Fruit fly (Drosophila melanogaster) whole organism, embryonic: Measurements from ENCODE around the gene Shc.

ENCODE experiments used
- Abd-B ChIP-seq: fragments of 200-800 bp; sonication (Bioruptor generic); optimal IDR thresholded peaks from 2 replicates; lab custom pipeline; 2018; ENCODE audit warnings: missing biosample characterization, mild to moderate bottlenecking, missing genetic modification characterization, moderate library complexity
- Aef1 ChIP-seq: fragments of 200-800 bp; sonication (Bioruptor generic); IDR thresholded peaks from 3 replicates; pipeline ENCODE4 v1.3.6; 2022; ENCODE audit warnings: missing biosample characterization, missing genetic modification characterization
- BEAF-32 ChIP-seq: fragments of 200-800 bp; sonication (Bioruptor generic); optimal IDR thresholded peaks from 3 replicates; lab custom pipeline; 2017; ENCODE audit warnings: missing biosample characterization, missing genetic modification characterization, mild to moderate bottlenecking, moderate library complexity, missing genetic modification reagents
- CG10979 ChIP-seq: fragments of 200-800 bp; sonication (Bioruptor generic); optimal IDR thresholded peaks from 2 replicates; lab custom pipeline; 2018; ENCODE audit warnings: missing biosample characterization, mild to moderate bottlenecking, missing genetic modification characterization, moderate library complexity
- CG11247 ChIP-seq: fragments of 200-800 bp; sonication (Bioruptor generic); IDR thresholded peaks from 2 replicates; pipeline ENCODE4 v1.3.6; 2022; ENCODE audit warnings: missing biosample characterization, missing genetic modification characterization
- CG11504 ChIP-seq: fragments of 200-800 bp; sonication (Bioruptor generic); optimal IDR thresholded peaks from 3 replicates; lab custom pipeline; 2019; ENCODE audit warnings: missing biosample characterization, mild to moderate bottlenecking, missing genetic modification characterization, moderate library complexity
- CG12299 ChIP-seq: fragments of 200-800 bp; sonication (Bioruptor generic); optimal IDR thresholded peaks from 2 replicates; lab custom pipeline; 2018; ENCODE audit warnings: missing biosample characterization, mild to moderate bottlenecking, missing genetic modification characterization
- CG13123 ChIP-seq: fragments of 200-800 bp; sonication (Bioruptor generic); optimal IDR thresholded peaks from 2 replicates; lab custom pipeline; 2016; ENCODE audit warnings: missing biosample characterization, missing genetic modification characterization
- CG15073 ChIP-seq: fragments of 200-800 bp; sonication (Bioruptor generic); optimal IDR thresholded peaks from 2 replicates; lab custom pipeline; 2016; ENCODE audit warnings: missing biosample characterization, missing genetic modification characterization
- CG1529 ChIP-seq: fragments of 200-800 bp; sonication (Bioruptor generic); optimal IDR thresholded peaks from 3 replicates; lab custom pipeline; 2018; ENCODE audit warnings: missing biosample characterization, missing genetic modification characterization
- CG2199 ChIP-seq: fragments of 200-800 bp; sonication (Bioruptor generic); IDR thresholded peaks from 3 replicates; pipeline ENCODE4 v1.3.6; 2022; ENCODE audit warnings: missing biosample characterization, missing genetic modification characterization
- CG2875 ChIP-seq: fragments of 200-800 bp; sonication (Bioruptor generic); optimal IDR thresholded peaks from 2 replicates; lab custom pipeline; 2017; ENCODE audit warnings: missing biosample characterization, mild to moderate bottlenecking, missing genetic modification characterization, missing genetic modification reagents
- CG2889 ChIP-seq: fragments of 200-800 bp; sonication (Bioruptor generic); IDR thresholded peaks from 3 replicates; pipeline ENCODE4 v1.3.6; 2022; ENCODE audit warnings: missing biosample characterization, missing genetic modification characterization
- CG32772 ChIP-seq: fragments of 200-800 bp; sonication (Bioruptor generic); IDR thresholded peaks from 2 replicates; pipeline ENCODE4 v1.3.6; 2022; ENCODE audit warnings: missing biosample characterization, missing genetic modification characterization
- CG5245 ChIP-seq: fragments of 200-800 bp; sonication (Bioruptor generic); optimal IDR thresholded peaks from 3 replicates; lab custom pipeline; 2016; ENCODE audit warnings: missing biosample characterization, missing genetic modification characterization
- CG6254 ChIP-seq: fragments of 200-800 bp; sonication (Bioruptor generic); optimal IDR thresholded peaks from 3 replicates; lab custom pipeline; 2017; ENCODE audit warnings: mild to moderate bottlenecking, missing biosample characterization, missing genetic modification reagents, missing genetic modification characterization
- CG6791 ChIP-seq: fragments of 200-800 bp; sonication (Bioruptor generic); IDR thresholded peaks from 3 replicates; pipeline ENCODE4 v1.3.6; 2022; ENCODE audit warnings: missing biosample characterization, missing genetic modification characterization; ENCODE audit not compliant: partially characterized antibody
- Camta ChIP-seq: fragments of 200-800 bp; sonication (Bioruptor generic); optimal IDR thresholded peaks from 2 replicates; lab custom pipeline; 2016; ENCODE audit warnings: missing biosample characterization, missing genetic modification characterization
- Chrac-16 ChIP-seq: fragments of 200-800 bp; sonication (Bioruptor generic); optimal IDR thresholded peaks from 3 replicates; lab custom pipeline; 2016; ENCODE audit warnings: missing biosample characterization, missing genetic modification characterization
- CkIIα-i1 ChIP-seq: fragments of 200-800 bp; sonication (Bioruptor generic); IDR thresholded peaks from 2 replicates; pipeline ENCODE4 v1.3.6; 2022; ENCODE audit warnings: missing biosample characterization, missing genetic modification characterization
- D19A ChIP-seq: fragments of 200-800 bp; optimal IDR thresholded peaks from 3 replicates; lab custom pipeline; 2019; ENCODE audit warnings: missing biosample characterization, mild to moderate bottlenecking, missing genetic modification characterization, moderate library complexity
- D19B ChIP-seq: fragments of 200-800 bp; sonication (Bioruptor generic); optimal IDR thresholded peaks from 2 replicates; lab custom pipeline; 2017; ENCODE audit warnings: missing biosample characterization, mild to moderate bottlenecking, missing genetic modification characterization
- Dad ChIP-seq: fragments of 200-800 bp; sonication (Bioruptor generic); optimal IDR thresholded peaks from 3 replicates; lab custom pipeline; 2016; ENCODE audit warnings: missing biosample characterization, missing genetic modification characterization
- Drgx ChIP-seq: fragments of 200-800 bp; sonication (Bioruptor generic); IDR thresholded peaks from 2 replicates; pipeline ENCODE4 v1.3.6; 2022; ENCODE audit warnings: missing biosample characterization, missing genetic modification characterization
- Fer3 ChIP-seq: fragments of 200-800 bp; sonication (Bioruptor generic); optimal IDR thresholded peaks from 2 replicates; lab custom pipeline; 2018; ENCODE audit warnings: missing biosample characterization, mild to moderate bottlenecking, missing genetic modification characterization, moderate library complexity
- H15 ChIP-seq: fragments of 200-800 bp; sonication (Bioruptor generic); IDR thresholded peaks from 3 replicates; pipeline ENCODE4 v1.3.6; 2022; ENCODE audit warnings: missing biosample characterization, missing genetic modification characterization
- Jarid2 ChIP-seq: fragments of 200-800 bp; sonication (Bioruptor generic); optimal IDR thresholded peaks from 3 replicates; lab custom pipeline; 2017; ENCODE audit warnings: mild to moderate bottlenecking, missing biosample characterization, missing genetic modification reagents, missing genetic modification characterization
- Kr ChIP-seq: fragments of 200-800 bp; sonication (Bioruptor generic); optimal IDR thresholded peaks from 2 replicates; lab custom pipeline; 2017; ENCODE audit warnings: missing biosample characterization, mild to moderate bottlenecking, missing genetic modification characterization
- Mad ChIP-seq: fragments of 200-800 bp; sonication (Bioruptor generic); optimal IDR thresholded peaks from 2 replicates; lab custom pipeline; 2016; ENCODE audit warnings: missing biosample characterization, missing genetic modification characterization
- Nf-YC ChIP-seq: fragments of 200-800 bp; optimal IDR thresholded peaks from 3 replicates; lab custom pipeline; 2019; ENCODE audit warnings: missing biosample characterization, mild to moderate bottlenecking, missing genetic modification characterization, moderate library complexity
- Oaz ChIP-seq: fragments of 200-800 bp; sonication (Bioruptor generic); IDR thresholded peaks from 2 replicates; pipeline ENCODE4 v1.3.6; 2022; ENCODE audit warnings: missing biosample characterization, missing genetic modification characterization
- Sry-β ChIP-seq: fragments of 200-800 bp; sonication (Bioruptor generic); optimal IDR thresholded peaks from 2 replicates; lab custom pipeline; 2018; ENCODE audit warnings: missing biosample characterization, mild to moderate bottlenecking, missing genetic modification characterization, moderate library complexity
- al ChIP-seq: fragments of 200-800 bp; sonication (Bioruptor generic); IDR thresholded peaks from 2 replicates; pipeline ENCODE4 v1.3.6; 2022; ENCODE audit warnings: missing biosample characterization, missing genetic modification characterization
- bbx ChIP-seq: fragments of 200-800 bp; sonication (Bioruptor generic); IDR thresholded peaks from 2 replicates; pipeline ENCODE4 v1.3.6; 2022; ENCODE audit warnings: missing biosample characterization, missing genetic modification characterization; ENCODE audit not compliant: partially characterized antibody
- caup ChIP-seq: fragments of 200-800 bp; sonication (Bioruptor generic); optimal IDR thresholded peaks from 3 replicates; lab custom pipeline; 2017; ENCODE audit warnings: missing biosample characterization, mild to moderate bottlenecking, missing genetic modification characterization, moderate library complexity; ENCODE audit not compliant: severe bottlenecking
- corto ChIP-seq: fragments of 200-800 bp; sonication (Bioruptor generic); optimal IDR thresholded peaks from 2 replicates; lab custom pipeline; 2016; ENCODE audit warnings: missing biosample characterization, mild to moderate bottlenecking, missing genetic modification characterization, moderate library complexity
- crp ChIP-seq, 2 experiments: fragments of 200-800 bp; sonication (Bioruptor generic); optimal IDR thresholded peaks; 2 replicates in 1 of 2; 3 replicates in 1 of 2; lab custom pipeline; 2017; ENCODE audit warnings: missing biosample characterization in 2 of 2, missing genetic modification characterization in 2 of 2, mild to moderate bottlenecking in 1 of 2, moderate library complexity in 1 of 2
- da ChIP-seq: fragments of 200-800 bp; sonication (Bioruptor generic); optimal IDR thresholded peaks from 2 replicates; lab custom pipeline; 2016; ENCODE audit warnings: missing biosample characterization, missing genetic modification characterization
- dati ChIP-seq: fragments of 200-800 bp; sonication (Bioruptor generic); IDR thresholded peaks from 2 replicates; pipeline ENCODE4 v1.3.6; 2022; ENCODE audit warnings: missing biosample characterization, missing genetic modification characterization
- dm ChIP-seq: fragments of 200-800 bp; sonication (Bioruptor generic); optimal IDR thresholded peaks from 3 replicates; lab custom pipeline; 2016; ENCODE audit warnings: missing biosample characterization, missing genetic modification characterization
- emc ChIP-seq: fragments of 200-800 bp; sonication (Bioruptor generic); optimal IDR thresholded peaks from 2 replicates; lab custom pipeline; 2016; ENCODE audit warnings: missing biosample characterization, missing genetic modification characterization
- ems ChIP-seq: fragments of 200-800 bp; sonication (Bioruptor generic); optimal IDR thresholded peaks from 3 replicates; lab custom pipeline; 2016; ENCODE audit warnings: missing biosample characterization, missing genetic modification characterization
- eyg ChIP-seq: fragments of 200-800 bp; sonication (Bioruptor generic); optimal IDR thresholded peaks from 3 replicates; lab custom pipeline; 2016; ENCODE audit warnings: missing biosample characterization, missing genetic modification characterization
- fru ChIP-seq: fragments of >200 bp; optimal IDR thresholded peaks from 2 replicates; lab custom pipeline; 2017
- gro ChIP-seq: fragments of 200-800 bp; sonication (Bioruptor generic); optimal IDR thresholded peaks from 2 replicates; lab custom pipeline; 2016; ENCODE audit warnings: missing biosample characterization, missing genetic modification characterization
- jumu ChIP-seq: fragments of 200-800 bp; sonication (Bioruptor generic); optimal IDR thresholded peaks from 3 replicates; lab custom pipeline; 2016; ENCODE audit warnings: missing biosample characterization, missing genetic modification characterization
- sob ChIP-seq: fragments of 200-800 bp; sonication (Bioruptor generic); IDR thresholded peaks from 2 replicates; pipeline ENCODE4 v1.3.6; 2022; ENCODE audit warnings: missing biosample characterization, missing genetic modification characterization
- toy ChIP-seq: fragments of 200-800 bp; sonication (Bioruptor generic); IDR thresholded peaks from 2 replicates; pipeline ENCODE4 v1.3.6; 2022; ENCODE audit warnings: missing biosample characterization, missing genetic modification characterization
- ttk ChIP-seq: fragments of 200-800 bp; sonication (Bioruptor generic); IDR thresholded peaks from 2 replicates; pipeline ENCODE4 v2.1.2; 2022; ENCODE audit warnings: missing biosample characterization, missing genetic modification characterization
- vvl ChIP-seq: fragments of 200-800 bp; sonication (Bioruptor generic); IDR thresholded peaks from 2 replicates; pipeline ENCODE4 v1.3.6; 2022; ENCODE audit warnings: missing biosample characterization, missing genetic modification characterization

Shc gene

dm6 chr3L:9410754-9411423, 15.9 kb upstream of the Shc start, which contains the start of the genes CG4022 and Cpsf5 (continued):
- peak; percentile 25; the same call in 1 of the 2 replicates for TF ChIP-seq dati
- peak; percentile 79 for TF ChIP-seq CG32772 (GFP tag; lab: Robert Waterston, UW)
- TF ChIP-seq da (GFP tag; lab: Kevin White, UChicago), result peak; percentile 21
- TF ChIP-seq al (GFP tag; lab: Robert Waterston, UW), result peak; percentile 79
- TF ChIP-seq CG15073 (GFP tag; lab: Kevin White, UChicago), result no peak
- peak; percentile 42 for TF ChIP-seq Sry-β (GFP tag; lab: Kevin White, UChicago)
- no peak for TF ChIP-seq bbx (GFP tag; lab: Robert Waterston, UW)
- peak; percentile 78 for TF ChIP-seq Fer3
- peak; percentile 85 for TF ChIP-seq vvl (GFP tag; lab: Robert Waterston, UW)
- no peak for TF ChIP-seq CG6791 (GFP tag; lab: Robert Waterston, UW)
- TF ChIP-seq CG6254 (GFP tag; lab: Kevin White, UChicago), result peak; percentile 51
- TF ChIP-seq Drgx, result peak; percentile 39
- TF ChIP-seq emc (GFP tag; lab: Kevin White, UChicago), result peak; percentile 27
- peak; percentile 74 for TF ChIP-seq CG10979 (tag; lab: Kevin White, UChicago)
- TF ChIP-seq Oaz, result peak; percentile 80
- TF ChIP-seq ttk (GFP tag; lab: Robert Waterston, UW), result peak; percentile 77
- peak; percentile 76 for TF ChIP-seq Aef1 (GFP tag; lab: Robert Waterston, UW)
- peak; percentile 82 for TF ChIP-seq CG11504 (tag; lab: Kevin White, UChicago)
- peak; percentile 77 for TF ChIP-seq CG2889 (GFP tag; lab: Robert Waterston, UW)
- peak; percentile 23 for TF ChIP-seq gro (GFP tag; lab: Kevin White, UChicago)
- TF ChIP-seq toy, result peak; percentile 24; the same call in 1 of the 2 replicates
- peak; percentile 84 for TF ChIP-seq CG12299 (tag; lab: Kevin White, UChicago)
- TF ChIP-seq caup (GFP tag; lab: Kevin White, UChicago), result peak; percentile 79
- TF ChIP-seq Mad (GFP tag; lab: Kevin White, UChicago), result peak; percentile 85
- TF ChIP-seq Chrac-16 (GFP tag; lab: Kevin White, UChicago), result peak; percentile 85
- TF ChIP-seq Camta (GFP tag; lab: Kevin White, UChicago), result peak; percentile 61
- peak; percentile 2 for TF ChIP-seq eyg (GFP tag; lab: Kevin White, UChicago)
- peak; percentile 52 for TF ChIP-seq D19A
- TF ChIP-seq CG13123 (GFP tag; lab: Kevin White, UChicago), result peak; percentile 74
- peak; percentile 86 for TF ChIP-seq Abd-B (GFP tag; lab: Kevin White, UChicago)
- TF ChIP-seq BEAF-32 (GFP tag; lab: Kevin White, UChicago), result peak; percentile 52
- TF ChIP-seq fru (lab: Kevin White, UChicago), result no peak
- peak; percentile 45 for TF ChIP-seq D19B (GFP tag; lab: Kevin White, UChicago)
- TF ChIP-seq dm (GFP tag; lab: Kevin White, UChicago), result peak; percentile 30
- peak; percentile 67 for TF ChIP-seq jumu
- TF ChIP-seq CG2875 (GFP tag; lab: Kevin White, UChicago), result peak; percentile 47
- TF ChIP-seq CG2199 (GFP tag; lab: Robert Waterston, UW), result peak; percentile 26; the same call in 1 of the 3 replicates
- TF ChIP-seq Jarid2 (GFP tag; lab: Kevin White, UChicago), result no peak
- TF ChIP-seq CkIIα-i1, result no peak
- TF ChIP-seq corto (GFP tag; lab: Kevin White, UChicago), result no peak
- TF ChIP-seq sob, result peak; percentile 87
- TF ChIP-seq Kr (GFP tag; lab: Kevin White, UChicago), result no peak
- peak in 1 of 2 experiments; percentile 53 for TF ChIP-seq crp (GFP tag; optimal IDR thresholded peaks at IDR 0.05; lab: Kevin White, UChicago)
- TF ChIP-seq ems (GFP tag; lab: Kevin White, UChicago), result peak; percentile 70
- TF ChIP-seq CG1529 (GFP tag; lab: Kevin White, UChicago), result peak; percentile 76
- TF ChIP-seq Dad (GFP tag; lab: Kevin White, UChicago), result peak; percentile 34
- peak; percentile 70 for TF ChIP-seq CG11247 (GFP tag; lab: Robert Waterston, UW)
- TF ChIP-seq CG5245 (GFP tag; lab: Kevin White, UChicago), result peak; percentile 65
- TF ChIP-seq Nf-YC (tag; lab: Kevin White, UChicago), result peak; percentile 79
- peak; percentile 69; the same call in 2 of the 3 replicates for TF ChIP-seq H15
